Worm (Caenorhabditis elegans): ENCODE results near the gene cest-9.1.

The cest-9.1 gene

ce11 chrX:12230357-12230756 lies 4.4 kb downstream of the cest-9.1 start:
- TF ChIP-seq elt-2 (tag; optimal IDR thresholded peaks at IDR 0.05), result peak; percentile 75
- TF ChIP-seq unc-86 (tag; optimal IDR thresholded peaks at IDR 0.05), result no peak

ce11 chrX:12234424-12234823 lies 8.4 kb downstream of the cest-9.1 start:
- no peak for TF ChIP-seq madf-2 (tag; optimal IDR thresholded peaks at IDR 0.05)
- no peak for TF ChIP-seq tbx-7 (tag; optimal IDR thresholded peaks at IDR 0.05)
- no peak for TF ChIP-seq ceh-14 (tag; optimal IDR thresholded peaks at IDR 0.05)
- TF ChIP-seq T23F11.4 (GFP tag; optimal IDR thresholded peaks at IDR 0.05), result no peak
- no peak for TF ChIP-seq hlh-13 (GFP tag; optimal IDR thresholded peaks at IDR 0.05)
- no peak for TF ChIP-seq pha-2 (tag; optimal IDR thresholded peaks at IDR 0.05)
- no peak for TF ChIP-seq che-1 (tag; optimal IDR thresholded peaks at IDR 0.05)

ce11 chrX:12235388-12235787 lies 9.4 kb downstream of the cest-9.1 start, which contains the start of gene C23H4.6:
Gene C23H4.6 (plus strand): TSS chrX:12235606.
- TF ChIP-seq ceh-6 (GFP tag; optimal IDR thresholded peaks at IDR 0.05), result no peak
- no peak for TF ChIP-seq fax-1 (tag; optimal IDR thresholded peaks at IDR 0.05)

- no peak for TF ChIP-seq pag-3 (tag; optimal IDR thresholded peaks at IDR 0.05; ENCODE audit: borderline replicate concordance)
- TF ChIP-seq ceh-6 (GFP tag; optimal IDR thresholded peaks at IDR 0.05), result no peak
- no peak for TF ChIP-seq dve-1 (tag; optimal IDR thresholded peaks at IDR 0.05)
- TF ChIP-seq nfya-1 (tag; optimal IDR thresholded peaks at IDR 0.05), result no peak
- no peak for TF ChIP-seq ceh-45 (GFP tag; IDR thresholded peaks at IDR 0.05)
- no peak for TF ChIP-seq pqm-1 (tag; optimal IDR thresholded peaks at IDR 0.05)
- no peak for TF ChIP-seq rnt-1 (tag; optimal IDR thresholded peaks at IDR 0.05)
- no peak for TF ChIP-seq lin-11 (tag; optimal IDR thresholded peaks at IDR 0.05)
These were observed 15.5 kb downstream of the cest-9.1 start, which contains the start of gene cest-3 for ce11 chrX:12241457-12241856. Gene cest-3 (plus strand): TSS chrX:12241646.

- TF ChIP-seq elt-2 (tag; optimal IDR thresholded peaks at IDR 0.05) (no peak), ztf-16 (tag; optimal IDR thresholded peaks at IDR 0.05) (no peak), dmd-4 (tag; optimal IDR thresholded peaks at IDR 0.05; ENCODE audit: borderline replicate concordance) (no peak), unc-55 (GFP tag; optimal IDR thresholded peaks at IDR 0.05) (no peak), ceh-24 (tag; optimal IDR thresholded peaks at IDR 0.05) (no peak)
These were observed 16.9 kb downstream of the cest-9.1 start for ce11 chrX:12242902-12243301.

- TF ChIP-seq Y22D7AL.16 (tag; optimal IDR thresholded peaks at IDR 0.05), result no peak
- peak; percentile 40 for TF ChIP-seq rnt-1 (tag; optimal IDR thresholded peaks at IDR 0.05)
- no peak for TF ChIP-seq T23F11.4 (GFP tag; optimal IDR thresholded peaks at IDR 0.05)
- no peak for TF ChIP-seq ceh-6 (GFP tag; optimal IDR thresholded peaks at IDR 0.05)
- TF ChIP-seq F13H6.1 (tag; optimal IDR thresholded peaks at IDR 0.05), result no peak
These were observed 22.2 kb downstream of the cest-9.1 start for ce11 chrX:12248140-12248539.

- TF ChIP-seq tbx-2 (tag; optimal IDR thresholded peaks at IDR 0.05), result no peak
- TF ChIP-seq unc-42 (tag; optimal IDR thresholded peaks at IDR 0.05), result peak; percentile 45
These were observed 26.2 kb downstream of the cest-9.1 start for ce11 chrX:12252189-12252588.

ce11 chrX:12256594-12257048 lies 30.6 kb downstream of the cest-9.1 start, which contains the start of gene E01G6.2:
Gene E01G6.2 (plus strand): TSS chrX:12256644.
- no peak for TF ChIP-seq ztf-16 (tag; optimal IDR thresholded peaks at IDR 0.05)
- no peak for TF ChIP-seq unc-3 (GFP tag; conservative IDR thresholded peaks at IDR 0.05)
- no peak for TF ChIP-seq unc-3 (tag; optimal IDR thresholded peaks at IDR 0.05)
- no peak for TF ChIP-seq ceh-9 (tag; optimal IDR thresholded peaks at IDR 0.05)
- TF ChIP-seq ceh-48 (tag; optimal IDR thresholded peaks at IDR 0.05), result no peak
- no peak for TF ChIP-seq ceh-22 (tag; optimal IDR thresholded peaks at IDR 0.05)
- no peak for TF ChIP-seq pat-9 (tag; optimal IDR thresholded peaks at IDR 0.05)
- TF ChIP-seq fkh-6 (tag; optimal IDR thresholded peaks at IDR 0.05), result no peak
